Worm (Caenorhabditis elegans) whole organism, L3 larva: Measurements from ENCODE around the gene sri-77.

Experiments
- ZK546.5 ChIP-seq: sonication (generic microtip); optimal IDR thresholded peaks from 2 replicates; lab custom pipeline; 2017; ENCODE audit warnings: missing biosample characterization, missing genetic modification characterization
- ceh-82 ChIP-seq: fragments of 150-350 bp; optimal IDR thresholded peaks from 2 replicates; lab custom pipeline; 2014; ENCODE audit warnings: missing biosample characterization, missing genetic modification characterization
- mdl-1 ChIP-seq: fragments of 150-350 bp; optimal IDR thresholded peaks from 2 replicates; lab custom pipeline; 2014; ENCODE audit warnings: missing biosample characterization, missing genetic modification characterization
- nfya-1 ChIP-seq: sonication (generic microtip); optimal IDR thresholded peaks from 2 replicates; lab custom pipeline; 2017; ENCODE audit warnings: missing genetic modification characterization, mild to moderate bottlenecking, missing compliant biosample characterization, antibody characterized with exemption, moderate library complexity; ENCODE audit not compliant: insufficient read depth
- nhr-11 ChIP-seq: fragments of 150-350 bp; optimal IDR thresholded peaks from 2 replicates; lab custom pipeline; 2014; ENCODE audit warnings: missing biosample characterization, missing genetic modification characterization
- nhr-12 ChIP-seq: fragments of 150-350 bp; optimal IDR thresholded peaks from 2 replicates; lab custom pipeline; 2014; ENCODE audit warnings: missing biosample characterization, missing genetic modification characterization
- nhr-237 ChIP-seq: fragments of 150-350 bp; optimal IDR thresholded peaks from 2 replicates; lab custom pipeline; 2014; ENCODE audit warnings: missing biosample characterization, missing genetic modification characterization
- pqm-1 ChIP-seq: fragments of 150-350 bp; optimal IDR thresholded peaks from 2 replicates; lab custom pipeline; 2017; ENCODE audit warnings: missing biosample characterization, missing genetic modification characterization, inconsistent platforms

DNA sequence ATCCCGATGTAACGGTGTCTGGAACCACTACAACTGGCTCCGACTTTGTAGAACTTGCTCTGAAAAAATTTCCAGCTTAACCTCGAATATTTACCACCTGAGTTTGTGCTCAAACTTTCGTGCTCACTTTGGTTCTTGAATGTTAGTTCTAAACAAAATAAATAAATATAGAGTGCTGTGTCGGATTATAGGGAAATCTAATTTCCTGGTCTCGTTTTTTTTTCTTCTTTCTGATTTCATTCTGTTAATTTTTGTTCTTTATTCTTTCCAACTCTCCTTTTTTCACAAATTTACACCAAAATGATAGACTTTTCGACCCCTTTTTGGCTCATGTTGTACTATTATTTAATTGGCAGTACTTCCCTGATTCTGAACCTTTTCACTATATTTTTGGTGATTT is 24.1 kb upstream of the sri-77 start, which contains the start of gene sri-37:
- TF ChIP-seq ceh-82 (tag; lab: Kevin White, UChicago) (no peak), pqm-1 (tag; lab: Kevin White, UChicago) (no peak), nfya-1 (tag; lab: Kevin White, UChicago) (no peak), mdl-1 (tag; lab: Kevin White, UChicago) (no peak), nhr-12 (no peak), nhr-237 (no peak), ZK546.5 (tag; lab: Kevin White, UChicago) (no peak), nhr-11 (tag; lab: Kevin White, UChicago) (no peak)
